Worm (Caenorhabditis elegans): ENCODE measurements around the gene slc-25A18.2.

The slc-25A18.2 gene

DNA sequence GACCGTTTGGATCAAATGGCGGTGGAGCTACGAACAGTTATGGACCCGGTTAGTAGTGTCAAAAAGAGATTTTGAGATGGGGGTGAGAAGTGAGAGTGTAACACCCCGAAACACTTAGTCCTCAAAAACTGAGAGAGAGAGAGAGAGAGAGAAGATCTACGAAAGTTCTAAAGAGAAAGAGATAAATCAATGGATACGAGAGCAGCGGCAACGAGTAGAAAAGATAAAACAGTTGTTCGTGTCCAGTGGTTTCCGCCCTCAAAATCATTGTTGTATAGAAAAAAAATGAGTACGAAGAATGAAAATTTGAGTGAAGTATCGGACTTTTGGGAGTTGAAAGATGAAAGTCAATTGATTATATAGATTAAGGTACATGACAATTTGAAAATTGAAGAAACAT, 45.8 kb upstream of the slc-25A18.2 start:
- TF ChIP-seq mef-2 (tag; optimal IDR thresholded peaks at IDR 0.05), result no peak
- no peak for TF ChIP-seq unc-30 (tag; optimal IDR thresholded peaks at IDR 0.05)
- no peak for TF ChIP-seq C04F5.9 (tag; optimal IDR thresholded peaks at IDR 0.05)
- TF ChIP-seq lin-15B (tag; optimal IDR thresholded peaks at IDR 0.05), result no peak
- no peak for TF ChIP-seq lin-13 (GFP tag; optimal IDR thresholded peaks at IDR 0.05)
- peak; percentile 82 for TF ChIP-seq rnt-1 (tag; optimal IDR thresholded peaks at IDR 0.05)
- peak; percentile 44 for TF ChIP-seq lin-39 (tag; optimal IDR thresholded peaks at IDR 0.05)
- peak in 1 of 2 experiments; percentile 39 for TF ChIP-seq lsy-2 (tag; optimal IDR thresholded peaks at IDR 0.05)
- TF ChIP-seq fos-1 (tag; optimal IDR thresholded peaks at IDR 0.05), result no peak
- peak; percentile 78 for TF ChIP-seq lin-14 (GFP tag; optimal IDR thresholded peaks at IDR 0.05)
- TF ChIP-seq ama-1 (optimal IDR thresholded peaks at IDR 0.05), result no peak
- TF ChIP-seq nhr-77 (tag; optimal IDR thresholded peaks at IDR 0.05), result no peak
- no peak for TF ChIP-seq hlh-17 (GFP tag; optimal IDR thresholded peaks at IDR 0.05; ENCODE audit: borderline replicate concordance)
- no peak for TF ChIP-seq pag-3 (tag; optimal IDR thresholded peaks at IDR 0.05; ENCODE audit: borderline replicate concordance, insufficient read depth)
- peak; percentile 17; the same call in 1 of the 2 replicates for TF ChIP-seq nhr-19 (GFP tag; conservative IDR thresholded peaks at IDR 0.05)
- no peak for TF ChIP-seq swsn-7 (tag; optimal IDR thresholded peaks at IDR 0.05)
- peak; percentile 54 for TF ChIP-seq nhr-71 (tag; optimal IDR thresholded peaks at IDR 0.05)
- TF ChIP-seq snpc-4 (tag; optimal IDR thresholded peaks at IDR 0.05), result no peak
- no peak for TF ChIP-seq grh-1 (GFP tag; IDR thresholded peaks at IDR 0.05)
- no peak for TF ChIP-seq aly-2 (tag; optimal IDR thresholded peaks at IDR 0.05)
- TF ChIP-seq ceh-88 (GFP tag; IDR thresholded peaks at IDR 0.05), result no peak
- no peak for TF ChIP-seq lin-35 (GFP tag; optimal IDR thresholded peaks at IDR 0.05)
- no peak for TF ChIP-seq elt-2 (tag; optimal IDR thresholded peaks at IDR 0.05)
- no peak for TF ChIP-seq hpl-2 (GFP tag; optimal IDR thresholded peaks at IDR 0.05)
- no peak for TF ChIP-seq ceh-8 (GFP tag; optimal IDR thresholded peaks at IDR 0.05)
- no peak for TF ChIP-seq ztf-11 (tag; optimal IDR thresholded peaks at IDR 0.05)
- TF ChIP-seq tbx-2 (tag; optimal IDR thresholded peaks at IDR 0.05), result no peak
- TF ChIP-seq unc-86 (tag; optimal IDR thresholded peaks at IDR 0.05), result no peak
- no peak for TF ChIP-seq ceh-90 (tag; optimal IDR thresholded peaks at IDR 0.05)
- no peak for TF ChIP-seq unc-62 (GFP tag; optimal IDR thresholded peaks at IDR 0.05)
- TF ChIP-seq unc-130 (tag; optimal IDR thresholded peaks at IDR 0.05), result peak; percentile 37
- no peak for TF ChIP-seq skn-1 (tag; optimal IDR thresholded peaks at IDR 0.05)
- TF ChIP-seq aha-1 (tag; optimal IDR thresholded peaks at IDR 0.05), result no peak
- no peak for TF ChIP-seq nhr-76 (tag; optimal IDR thresholded peaks at IDR 0.05)

DNA sequence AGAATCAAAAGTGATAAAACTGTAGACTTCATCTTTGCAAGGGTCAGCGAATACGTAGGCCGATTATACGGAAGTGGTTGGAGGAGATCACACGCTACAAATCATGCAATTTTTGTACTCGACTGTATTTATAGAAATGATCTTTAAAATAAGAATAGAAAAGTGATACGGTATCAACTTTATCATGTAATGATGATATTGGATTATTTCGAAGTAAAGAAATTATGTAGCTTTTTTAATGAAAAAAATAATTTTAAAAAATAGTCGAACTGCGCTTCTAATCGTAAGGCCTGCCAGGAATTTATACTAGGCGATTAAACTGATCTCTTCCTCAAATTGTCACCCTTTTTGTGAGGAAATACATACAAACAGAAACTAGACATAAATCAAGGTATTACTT, 41.0 kb upstream of the slc-25A18.2 start, which contains the start of gene B0496.11:
TSS of gene B0496.11 (minus strand) at position 101 of the 400 bp plus-strand sequence.
- no peak for TF ChIP-seq pag-3 (tag; optimal IDR thresholded peaks at IDR 0.05; ENCODE audit: borderline replicate concordance, insufficient read depth)
- TF ChIP-seq hpl-2 (GFP tag; optimal IDR thresholded peaks at IDR 0.05), result no peak
- no peak for TF ChIP-seq fkh-8 (tag; optimal IDR thresholded peaks at IDR 0.05)
- no peak for TF ChIP-seq nhr-85 (tag)
- no peak for TF ChIP-seq mdl-1 (tag; optimal IDR thresholded peaks at IDR 0.05)
- no peak for TF ChIP-seq lir-3 (tag; optimal IDR thresholded peaks at IDR 0.05; ENCODE audit: poor library complexity)
- no peak for TF ChIP-seq ztf-4 (tag; optimal IDR thresholded peaks at IDR 0.05)
- TF ChIP-seq egl-13 (tag; optimal IDR thresholded peaks at IDR 0.05), result no peak
- TF ChIP-seq tlp-1 (tag; optimal IDR thresholded peaks at IDR 0.05), result no peak
- no peak for TF ChIP-seq nhr-11 (tag; optimal IDR thresholded peaks at IDR 0.05)
- no peak for TF ChIP-seq efl-3 (GFP tag; optimal IDR thresholded peaks at IDR 0.05)
- TF ChIP-seq nhr-77 (tag; optimal IDR thresholded peaks at IDR 0.05), result no peak
- no peak for TF ChIP-seq unc-30 (tag; optimal IDR thresholded peaks at IDR 0.05)
- no peak for TF ChIP-seq C04F5.9 (tag; optimal IDR thresholded peaks at IDR 0.05)

Measured in whole organism, L1 larva.